Fruit fly (Drosophila melanogaster) Kc167 (cell line): ENCODE results near the gene CG34288.

ENCODE experiments used
- Sin3A ChIP-seq: fragments of >200 bp; optimal IDR thresholded peaks from 2 replicates; lab custom pipeline; 2018; ENCODE audit warnings: missing external identifiers
- psq ChIP-seq: fragments of >200 bp; optimal IDR thresholded peaks from 2 replicates; lab custom pipeline; 2017; ENCODE audit warnings: missing external identifiers

dm6 chr3R:22432200-22432804 lies 14.8 kb downstream of the CG34288 start:
- TF ChIP-seq psq (no peak), Sin3A (lab: Kevin White, UChicago) (no peak)
